Fruit fly (Drosophila melanogaster): ENCODE measurements around the gene CG34165.

dm6 chr2L:14699501-14700077 is 14.0 kb upstream of the CG34165 start:
- TF ChIP-seq CG8388 (GFP tag; optimal IDR thresholded peaks at IDR 0.05) (no peak), CG14965 (GFP tag; optimal IDR thresholded peaks at IDR 0.05; ENCODE audit: borderline replicate concordance) (no peak), crc (GFP tag; optimal IDR thresholded peaks at IDR 0.05) (no peak), pan (optimal IDR thresholded peaks at IDR 0.05) (no peak), pan (GFP tag; optimal IDR thresholded peaks at IDR 0.05 in 1 of 2, IDR thresholded peaks at IDR 0.05 in 1 of 2) (no peak), CG3847 (GFP tag; IDR thresholded peaks at IDR 0.05) (no peak), CG10959 (GFP tag; IDR thresholded peaks at IDR 0.05) (no peak), CG6175 (GFP tag; IDR thresholded peaks at IDR 0.05) (no peak), trem (tag; optimal IDR thresholded peaks at IDR 0.05) (no peak), fu2 (GFP tag; optimal IDR thresholded peaks at IDR 0.05) (no peak), Dll (GFP tag; IDR thresholded peaks at IDR 0.05; ENCODE audit: partially characterized antibody) (no peak), CG17612 (GFP tag; IDR thresholded peaks at IDR 0.05) (no peak)

Measured in whole organism, embryonic.